Worm (Caenorhabditis elegans): ENCODE measurements around the gene C16B8.3.

C16B8.3 gene

ce11 chrX:3931350-3931749 lies 37.1 kb downstream of the C16B8.3 start, which contains the start of gene adt-3:
Gene adt-3 (plus strand): TSS chrX:3931650.
- TF ChIP-seq pbrm-1 (GFP tag; IDR thresholded peaks at IDR 0.05): no peak
- no peak for TF ChIP-seq egl-44 (GFP tag; IDR thresholded peaks at IDR 0.05)
- TF ChIP-seq zfh-2 (GFP tag; conservative IDR thresholded peaks at IDR 0.05): no peak
- TF ChIP-seq rpc-1 (optimal IDR thresholded peaks at IDR 0.05): no peak
- no peak for TF ChIP-seq rpc-1 (tag; optimal IDR thresholded peaks at IDR 0.05)

ce11 chrX:3925776-3926175 lies 42.7 kb downstream of the C16B8.3 start, which contains the start of gene T22B2.1:
Gene T22B2.1 (plus strand): TSS chrX:3926076.
- TF ChIP-seq K11D2.4 (GFP tag; IDR thresholded peaks at IDR 0.05): no peak
- TF ChIP-seq lir-1 (GFP tag; conservative IDR thresholded peaks at IDR 0.05): no peak
- TF ChIP-seq ztf-18 (tag; optimal IDR thresholded peaks at IDR 0.05): no peak
- no peak for TF ChIP-seq unc-130 (GFP tag; optimal IDR thresholded peaks at IDR 0.05)
- TF ChIP-seq C06A6.2 (GFP tag; conservative IDR thresholded peaks at IDR 0.05): no peak
- no peak for TF ChIP-seq ceh-27 (GFP tag; optimal IDR thresholded peaks at IDR 0.05)
- TF ChIP-seq him-1 (tag; optimal IDR thresholded peaks at IDR 0.05): no peak
- no peak for TF ChIP-seq repo-1 (tag; optimal IDR thresholded peaks at IDR 0.05)
- no peak for TF ChIP-seq T26A5.8 (tag; optimal IDR thresholded peaks at IDR 0.05)
- TF ChIP-seq somi-1 (GFP tag; optimal IDR thresholded peaks at IDR 0.05): no peak
- no peak for TF ChIP-seq dpff-1 (tag; optimal IDR thresholded peaks at IDR 0.05)
- TF ChIP-seq F52B5.7 (tag; optimal IDR thresholded peaks at IDR 0.05): no peak
- no peak for TF ChIP-seq F22D6.2 (tag; optimal IDR thresholded peaks at IDR 0.05)
- no peak for TF ChIP-seq madf-3 (GFP tag; IDR thresholded peaks at IDR 0.05)
- TF ChIP-seq ets-4 (GFP tag; optimal IDR thresholded peaks at IDR 0.05): no peak
- TF ChIP-seq egl-18 (GFP tag; IDR thresholded peaks at IDR 0.05): no peak
- no peak for TF ChIP-seq ceh-79 (tag; optimal IDR thresholded peaks at IDR 0.05)
- TF ChIP-seq dox-1 (GFP tag; IDR thresholded peaks at IDR 0.05): no peak

- TF ChIP-seq unc-130 (GFP tag; optimal IDR thresholded peaks at IDR 0.05) (no peak), lsy-27 (tag; optimal IDR thresholded peaks at IDR 0.05; ENCODE audit: borderline replicate concordance, insufficient read depth) (no peak), tbx-9 (tag; optimal IDR thresholded peaks at IDR 0.05; ENCODE audit: borderline replicate concordance) (no peak), ceh-27 (GFP tag; optimal IDR thresholded peaks at IDR 0.05) (no peak), attf-6 (GFP tag; IDR thresholded peaks at IDR 0.05) (no peak), athp-1 (tag; optimal IDR thresholded peaks at IDR 0.05) (no peak), aptf-2 (GFP tag; conservative IDR thresholded peaks at IDR 0.05) (no peak)
Observed at ce11 chrX:3920747-3921146, 47.7 kb downstream of the C16B8.3 start.

ce11 chrX:3920101-3920500 lies 48.3 kb downstream of the C16B8.3 start, which contains the start of gene T22B2.2:
Gene T22B2.2 (plus strand): TSS chrX:3920401.
- TF ChIP-seq lag-1 (GFP tag; IDR thresholded peaks at IDR 0.05): no peak
- TF ChIP-seq ztf-22 (GFP tag; optimal IDR thresholded peaks at IDR 0.05): no peak
- no peak for TF ChIP-seq F55B11.4 (tag; optimal IDR thresholded peaks at IDR 0.05; ENCODE audit: borderline replicate concordance, insufficient read depth)
- TF ChIP-seq pha-4 (tag; optimal IDR thresholded peaks at IDR 0.05): no peak
- no peak for TF ChIP-seq B0261.1 (tag; optimal IDR thresholded peaks at IDR 0.05)
- TF ChIP-seq tlf-1 (GFP tag; optimal IDR thresholded peaks at IDR 0.05): no peak
- TF ChIP-seq cebp-2 (GFP tag; IDR thresholded peaks at IDR 0.05): no peak
- no peak for TF ChIP-seq bed-1 (GFP tag; IDR thresholded peaks at IDR 0.05)
- no peak for TF ChIP-seq mes-4 (tag; optimal IDR thresholded peaks at IDR 0.05)
- TF ChIP-seq rcor-1 (GFP tag; IDR thresholded peaks at IDR 0.05): no peak
- no peak for TF ChIP-seq dpff-1 (tag; optimal IDR thresholded peaks at IDR 0.05)

All from whole organism, young adult.